Worm (Caenorhabditis elegans): ENCODE measurements around the gene F59A2.5.

The F59A2.5 gene

ce11 chrIII:3395112-3395511 lies 9.6 kb upstream of the F59A2.5 start:
- peak; percentile 40 for TF ChIP-seq nhr-85 (tag)
- no peak for TF ChIP-seq jun-1 (tag; optimal IDR thresholded peaks at IDR 0.05)
- TF ChIP-seq vab-15 (tag; optimal IDR thresholded peaks at IDR 0.05), result no peak
- no peak for TF ChIP-seq snu-23 (GFP tag; optimal IDR thresholded peaks at IDR 0.05)
- TF ChIP-seq blmp-1 (tag; optimal IDR thresholded peaks at IDR 0.05), result peak; percentile 60
- no peak for TF ChIP-seq alr-1 (tag; optimal IDR thresholded peaks at IDR 0.05; ENCODE audit: borderline replicate concordance)
- TF ChIP-seq pax-3 (tag; optimal IDR thresholded peaks at IDR 0.05), result no peak
- TF ChIP-seq lin-14 (GFP tag; optimal IDR thresholded peaks at IDR 0.05), result no peak
- TF ChIP-seq elt-3 (tag; optimal IDR thresholded peaks at IDR 0.05), result peak in 1 of 6 experiments; percentile 7

DNA sequence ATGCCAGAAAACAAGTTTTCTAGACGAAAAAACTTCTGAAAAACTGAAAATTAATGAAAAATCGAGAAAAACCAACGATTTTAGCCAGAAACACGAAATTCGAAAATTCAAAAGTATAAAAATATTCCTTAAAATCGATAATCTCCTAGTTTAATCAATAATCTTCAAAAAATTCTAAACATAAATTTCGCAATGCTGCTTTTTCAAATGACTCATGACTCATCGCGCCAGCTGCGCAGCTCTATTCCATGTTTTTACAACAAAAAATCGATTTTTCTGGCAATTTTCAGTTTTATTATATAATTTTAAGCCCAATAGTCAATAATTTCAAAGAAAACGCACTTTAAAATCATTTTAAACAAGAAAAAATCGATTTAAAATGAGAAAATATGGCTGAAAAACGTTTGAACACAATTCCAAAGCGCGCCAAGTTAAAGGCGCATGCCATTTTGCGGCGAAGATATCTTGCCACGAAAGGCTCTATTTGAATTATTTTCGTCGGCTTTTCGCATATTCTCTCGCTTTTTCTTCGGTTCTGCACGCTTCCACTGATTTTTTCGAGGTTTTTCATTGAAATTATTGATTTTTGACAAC lies 8.7 kb upstream of the F59A2.5 start, which contains the start of gene cri-3:
Gene cri-3, plus strand, starts transcription at position 482 of the 594 bp plus-strand sequence.
- TF ChIP-seq ceh-82 (tag; optimal IDR thresholded peaks at IDR 0.05) (peak in 1 of 3 experiments; percentile 22), efl-3 (GFP tag; optimal IDR thresholded peaks at IDR 0.05) (no peak), lin-35 (GFP tag; optimal IDR thresholded peaks at IDR 0.05) (peak; percentile 37 to 77), dpl-1 (GFP tag; optimal IDR thresholded peaks at IDR 0.05) (peak; percentile 21 to 74 (median 62)), lsy-2 (tag; optimal IDR thresholded peaks at IDR 0.05) (peak in 1 of 2 experiments; percentile 64), snu-23 (GFP tag; optimal IDR thresholded peaks at IDR 0.05) (peak; percentile 5), nhr-11 (tag; optimal IDR thresholded peaks at IDR 0.05) (no peak), nhr-237 (tag; optimal IDR thresholded peaks at IDR 0.05) (no peak), ztf-11 (tag; optimal IDR thresholded peaks at IDR 0.05) (no peak), rnt-1 (tag; optimal IDR thresholded peaks at IDR 0.05) (no peak), efl-1 (optimal IDR thresholded peaks at IDR 0.05) (peak; percentile 26 to 54), efl-1 (GFP tag; optimal IDR thresholded peaks at IDR 0.05 in 1 of 2) (peak; percentile 68 to 94)

DNA sequence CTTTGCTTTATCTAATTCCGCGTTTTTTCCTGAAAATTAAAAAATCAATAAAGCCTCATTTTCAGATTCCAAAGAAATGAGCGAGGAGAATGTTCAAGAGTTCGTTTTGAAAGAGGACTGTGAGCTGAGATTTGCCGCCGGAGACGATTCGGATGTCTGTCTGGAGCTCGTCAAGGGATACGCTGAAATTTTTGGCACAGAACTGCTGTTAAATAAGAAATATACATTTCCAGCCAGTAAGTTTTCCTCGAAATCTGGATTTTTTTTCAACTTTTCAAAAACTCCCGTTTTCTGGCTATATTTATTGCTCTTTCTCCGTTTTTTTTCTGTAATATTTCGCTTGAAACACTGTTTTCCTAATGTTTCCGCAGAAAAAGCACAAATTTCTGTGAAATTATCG lies 7.0 kb upstream of the F59A2.5 start, which contains the start of gene clpf-1:
Gene clpf-1, plus strand, starts transcription at position 66 of the 400 bp plus-strand sequence.
- TF ChIP-seq efl-1 (optimal IDR thresholded peaks at IDR 0.05) (no peak), efl-1 (GFP tag; optimal IDR thresholded peaks at IDR 0.05 in 1 of 2) (peak in 1 of 2 experiments; percentile 70), swsn-7 (tag; optimal IDR thresholded peaks at IDR 0.05) (no peak)

ce11 chrIII:3398485-3398884 lies 6.2 kb upstream of the F59A2.5 start:
- TF ChIP-seq C16A3.4 (tag; optimal IDR thresholded peaks at IDR 0.05), result no peak
- TF ChIP-seq unc-62 (GFP tag; optimal IDR thresholded peaks at IDR 0.05), result no peak
- TF ChIP-seq efl-3 (GFP tag; optimal IDR thresholded peaks at IDR 0.05), result no peak
- TF ChIP-seq sup-37 (GFP tag; optimal IDR thresholded peaks at IDR 0.05), result no peak
- TF ChIP-seq zip-4 (GFP tag; optimal IDR thresholded peaks at IDR 0.05), result no peak
- TF ChIP-seq lin-14 (GFP tag; optimal IDR thresholded peaks at IDR 0.05), result no peak
- no peak for TF ChIP-seq nhr-84 (tag; optimal IDR thresholded peaks at IDR 0.05)
- no peak for TF ChIP-seq elt-2 (tag; optimal IDR thresholded peaks at IDR 0.05)
- TF ChIP-seq mab-9 (GFP tag; IDR thresholded peaks at IDR 0.05), result no peak
- no peak for TF ChIP-seq pag-3 (tag; optimal IDR thresholded peaks at IDR 0.05; ENCODE audit: borderline replicate concordance, insufficient read depth)
- TF ChIP-seq ama-1 (optimal IDR thresholded peaks at IDR 0.05), result no peak
- no peak for TF ChIP-seq sox-4 (tag; optimal IDR thresholded peaks at IDR 0.05)
- no peak for TF ChIP-seq mdl-1 (tag; optimal IDR thresholded peaks at IDR 0.05)
- TF ChIP-seq lin-39 (tag; optimal IDR thresholded peaks at IDR 0.05), result no peak

DNA sequence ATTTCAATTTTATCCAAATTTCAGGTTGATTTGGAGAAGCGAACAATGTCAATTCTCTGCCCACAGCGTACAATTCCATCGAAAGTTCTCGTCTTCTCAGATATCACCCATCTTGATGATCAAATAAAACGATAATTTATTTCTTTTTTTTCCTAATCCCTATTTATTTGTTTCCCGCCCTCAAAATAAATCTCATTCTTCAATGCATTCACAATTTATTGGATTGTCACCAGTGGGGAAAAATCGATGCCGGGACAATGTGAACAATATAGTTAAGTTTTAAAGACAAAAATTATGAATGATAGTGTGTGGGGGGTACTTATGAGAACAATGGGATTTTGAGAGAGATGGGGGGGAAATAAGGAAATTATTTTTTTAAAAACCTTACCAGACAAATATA lies 4.2 kb upstream of the F59A2.5 start:
- TF ChIP-seq nhr-47 (tag; optimal IDR thresholded peaks at IDR 0.05) (no peak), fkh-8 (tag; optimal IDR thresholded peaks at IDR 0.05) (no peak)
